Worm (Caenorhabditis elegans): Measurements from ENCODE around the gene fbxb-106.

DNA sequence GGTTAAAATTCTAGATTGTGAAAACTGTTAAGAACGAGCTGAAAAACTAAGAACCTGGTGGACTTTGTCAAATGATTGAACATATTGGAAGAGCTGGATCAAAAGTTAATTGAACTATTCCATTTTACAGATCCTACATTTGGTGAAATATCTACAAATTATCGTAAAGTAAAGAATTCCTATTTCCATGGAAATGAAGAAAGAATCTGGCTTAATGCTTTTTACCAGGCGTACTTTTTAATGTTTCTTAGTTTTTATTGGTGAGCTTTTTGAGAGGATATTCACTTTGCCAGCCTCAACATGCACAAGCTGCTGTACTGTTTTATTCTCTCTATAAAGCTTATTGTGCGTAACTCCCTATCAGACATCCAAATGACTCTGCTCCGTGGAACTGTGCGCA, 15.6 kb downstream of the fbxb-106 start, which contains the start of gene F08D12.4:
- TF ChIP-seq mdl-1 (tag; optimal IDR thresholded peaks at IDR 0.05) = no peak
- no peak for TF ChIP-seq ama-1 (optimal IDR thresholded peaks at IDR 0.05)
- no peak for TF ChIP-seq blmp-1 (tag; optimal IDR thresholded peaks at IDR 0.05; ENCODE audit: insufficient read depth)
- no peak for TF ChIP-seq egl-27 (tag; optimal IDR thresholded peaks at IDR 0.05)
- no peak for TF ChIP-seq nhr-21 (tag; optimal IDR thresholded peaks at IDR 0.05)
- no peak for TF ChIP-seq ztf-4 (tag; optimal IDR thresholded peaks at IDR 0.05)
- no peak for TF ChIP-seq snpc-4 (tag; optimal IDR thresholded peaks at IDR 0.05)
- no peak for TF ChIP-seq sem-4 (tag; optimal IDR thresholded peaks at IDR 0.05)
